Worm (Caenorhabditis elegans) whole organism, late embryonic: Measurements from ENCODE around the gene C37C3.9.

Experiments used
- C08G9.2 ChIP-seq: sonication (generic microtip); optimal IDR thresholded peaks from 2 replicates; lab custom pipeline; 2016; ENCODE audit warnings: mild to moderate bottlenecking, missing genetic modification characterization, moderate library complexity, missing compliant biosample characterization
- F13H6.1 ChIP-seq: sonication (generic microtip); optimal IDR thresholded peaks from 2 replicates; lab custom pipeline; 2016; ENCODE audit warnings: missing genetic modification characterization, missing compliant biosample characterization
- K02D7.2 ChIP-seq: sonication (generic microtip); optimal IDR thresholded peaks from 2 replicates; lab custom pipeline; 2017; ENCODE audit warnings: mild to moderate bottlenecking, missing genetic modification characterization, missing compliant biosample characterization
- T23F11.4 ChIP-seq: fragments of 200-800 bp; sonication (Bioruptor generic); optimal IDR thresholded peaks from 2 replicates; lab custom pipeline; 2018; ENCODE audit warnings: mild to moderate bottlenecking, missing genetic modification characterization, missing compliant biosample characterization
- Y22D7AL.16 ChIP-seq: sonication (generic microtip); optimal IDR thresholded peaks from 2 replicates; lab custom pipeline; 2016; ENCODE audit warnings: missing genetic modification characterization, missing compliant biosample characterization
- ahr-1 ChIP-seq: sonication (generic microtip); optimal IDR thresholded peaks from 2 replicates; lab custom pipeline; 2016; ENCODE audit warnings: missing genetic modification characterization, missing compliant biosample characterization
- ceh-14 ChIP-seq: sonication (generic microtip); optimal IDR thresholded peaks from 2 replicates; lab custom pipeline; 2016; ENCODE audit warnings: missing genotype, missing genetic modification characterization, missing compliant biosample characterization
- ceh-18 ChIP-seq: sonication (generic microtip); optimal IDR thresholded peaks from 2 replicates; lab custom pipeline; 2016; ENCODE audit warnings: missing genetic modification characterization, missing compliant biosample characterization
- ceh-19 ChIP-seq: fragments of 200-800 bp; sonication (Bioruptor generic); optimal IDR thresholded peaks from 2 replicates; lab custom pipeline; 2018; ENCODE audit warnings: mild to moderate bottlenecking, missing genetic modification characterization, missing compliant biosample characterization
- ceh-22 ChIP-seq: sonication (generic microtip); optimal IDR thresholded peaks from 2 replicates; lab custom pipeline; 2017; ENCODE audit warnings: missing biosample characterization, missing genetic modification characterization
- ceh-31 ChIP-seq: sonication (generic microtip); optimal IDR thresholded peaks from 2 replicates; lab custom pipeline; 2016; ENCODE audit warnings: missing genetic modification characterization, missing compliant biosample characterization
- ceh-34 ChIP-seq: sonication (generic microtip); optimal IDR thresholded peaks from 2 replicates; lab custom pipeline; 2016; ENCODE audit warnings: mild to moderate bottlenecking, missing genetic modification characterization, missing compliant biosample characterization
- ceh-48 ChIP-seq: sonication (generic microtip); optimal IDR thresholded peaks from 2 replicates; lab custom pipeline; 2016; ENCODE audit warnings: missing genetic modification characterization, inconsistent platforms, missing compliant biosample characterization
- ceh-9 ChIP-seq: sonication (generic microtip); optimal IDR thresholded peaks from 2 replicates; lab custom pipeline; 2016; ENCODE audit warnings: mild to moderate bottlenecking, missing genetic modification characterization, inconsistent platforms, missing compliant biosample characterization
- dve-1 ChIP-seq: sonication (generic microtip); optimal IDR thresholded peaks from 2 replicates; lab custom pipeline; 2017; ENCODE audit warnings: antibody characterized with exemption, mild to moderate bottlenecking, missing genetic modification characterization, missing compliant biosample characterization
- elt-4 ChIP-seq: sonication (generic microtip); optimal IDR thresholded peaks from 2 replicates; lab custom pipeline; 2016; ENCODE audit warnings: missing genetic modification characterization, missing compliant biosample characterization
- fax-1 ChIP-seq: sonication (generic microtip); optimal IDR thresholded peaks from 2 replicates; lab custom pipeline; 2016; ENCODE audit warnings: missing genotype, missing genetic modification characterization, missing compliant biosample characterization
- fkh-10 ChIP-seq: fragments of 150-350 bp; optimal IDR thresholded peaks from 2 replicates; lab custom pipeline; 2014; ENCODE audit warnings: missing biosample characterization, missing genetic modification reagents, missing genetic modification characterization
- fkh-6 ChIP-seq: sonication (generic microtip); optimal IDR thresholded peaks from 2 replicates; lab custom pipeline; 2016; ENCODE audit warnings: missing genetic modification characterization, missing compliant biosample characterization
- gmeb-2 ChIP-seq: sonication (generic microtip); optimal IDR thresholded peaks from 2 replicates; lab custom pipeline; 2016; ENCODE audit warnings: missing genetic modification characterization, inconsistent platforms, missing compliant biosample characterization
- hlh-15 ChIP-seq: sonication (generic microtip); optimal IDR thresholded peaks from 2 replicates; lab custom pipeline; 2016; ENCODE audit warnings: missing genetic modification characterization, missing compliant biosample characterization
- hlh-30 ChIP-seq: sonication (generic microtip); optimal IDR thresholded peaks from 2 replicates; lab custom pipeline; 2017; ENCODE audit warnings: antibody characterized with exemption, missing genetic modification characterization, missing compliant biosample characterization; ENCODE audit not compliant: insufficient read depth
- hlh-8 ChIP-seq: sonication (generic microtip); optimal IDR thresholded peaks from 2 replicates; lab custom pipeline; 2016; ENCODE audit warnings: missing genotype, missing genetic modification characterization, missing compliant biosample characterization
- madf-2 ChIP-seq: sonication (generic microtip); optimal IDR thresholded peaks from 2 replicates; lab custom pipeline; 2017; ENCODE audit warnings: missing genetic modification characterization, missing compliant biosample characterization
- nhr-11 ChIP-seq: fragments of 150-350 bp; optimal IDR thresholded peaks from 2 replicates; lab custom pipeline; 2014; ENCODE audit warnings: missing biosample characterization, missing genetic modification characterization
- nhr-232 ChIP-seq: sonication (generic microtip); optimal IDR thresholded peaks from 2 replicates; lab custom pipeline; 2016; ENCODE audit warnings: missing genetic modification characterization, missing compliant biosample characterization
- npax-4 ChIP-seq: sonication (generic microtip); optimal IDR thresholded peaks from 2 replicates; lab custom pipeline; 2016; ENCODE audit warnings: missing genetic modification characterization, missing compliant biosample characterization
- odd-2 ChIP-seq: sonication (generic microtip); optimal IDR thresholded peaks from 2 replicates; lab custom pipeline; 2017; ENCODE audit warnings: antibody characterized with exemption, mild to moderate bottlenecking, missing genetic modification characterization, missing compliant biosample characterization
- pag-3 ChIP-seq: sonication (generic microtip); optimal IDR thresholded peaks from 2 replicates; lab custom pipeline; 2016; ENCODE audit warnings: missing compliant biosample characterization, missing genetic modification characterization, borderline replicate concordance
- pat-9 ChIP-seq: fragments of 200-800 bp; sonication (Bioruptor generic); optimal IDR thresholded peaks from 2 replicates; lab custom pipeline; 2018; ENCODE audit warnings: mild to moderate bottlenecking, missing genetic modification characterization, moderate library complexity, missing compliant biosample characterization
- pha-2 ChIP-seq: sonication (generic microtip); optimal IDR thresholded peaks from 2 replicates; lab custom pipeline; 2017; ENCODE audit warnings: mild to moderate bottlenecking, missing genetic modification characterization, missing compliant biosample characterization
- pha-4 ChIP-seq: fragments of 150-350 bp; optimal IDR thresholded peaks from 2 replicates; lab custom pipeline; 2018; ENCODE audit warnings: missing biosample characterization, missing genetic modification reagents, missing genetic modification characterization
- pros-1 ChIP-seq: fragments of 150-350 bp; optimal IDR thresholded peaks from 2 replicates; lab custom pipeline; 2014; ENCODE audit warnings: missing biosample characterization, missing genetic modification reagents, missing genetic modification characterization
- ref-2 ChIP-seq: sonication (generic microtip); optimal IDR thresholded peaks from 2 replicates; lab custom pipeline; 2016; ENCODE audit warnings: missing genetic modification characterization, missing compliant biosample characterization
- sox-4 ChIP-seq: sonication (generic microtip); optimal IDR thresholded peaks from 2 replicates; lab custom pipeline; 2017; ENCODE audit warnings: mild to moderate bottlenecking, missing genetic modification characterization, inconsistent platforms, missing compliant biosample characterization
- syd-9 ChIP-seq: sonication (generic microtip); optimal IDR thresholded peaks from 2 replicates; lab custom pipeline; 2016; ENCODE audit warnings: mild to moderate bottlenecking, missing genetic modification characterization, moderate library complexity, missing compliant biosample characterization
- tbx-2 ChIP-seq: sonication (generic microtip); optimal IDR thresholded peaks from 2 replicates; lab custom pipeline; 2016; ENCODE audit warnings: missing genetic modification characterization, missing compliant biosample characterization
- ttx-3 ChIP-seq: sonication (generic microtip); optimal IDR thresholded peaks from 2 replicates; lab custom pipeline; 2016; ENCODE audit warnings: missing genetic modification reagents, missing genetic modification characterization, missing compliant biosample characterization
- unc-55 ChIP-seq: sonication (generic microtip); optimal IDR thresholded peaks from 2 replicates; lab custom pipeline; 2017; ENCODE audit warnings: missing biosample characterization, missing genetic modification reagents, missing genetic modification characterization
- unc-86 ChIP-seq: sonication (generic microtip); optimal IDR thresholded peaks from 2 replicates; lab custom pipeline; 2016; ENCODE audit warnings: missing genetic modification characterization, missing compliant biosample characterization
- zip-5 ChIP-seq: sonication (generic microtip); optimal IDR thresholded peaks from 2 replicates; lab custom pipeline; 2016; ENCODE audit warnings: missing genetic modification characterization, missing compliant biosample characterization

C37C3.9 gene

ce11 chrV:7808444-7808843 is 46.1 kb downstream of the C37C3.9 start:
- TF ChIP-seq pag-3 (tag; lab: Kevin White, UChicago) (no peak), ceh-14 (tag; lab: Kevin White, UChicago) (no peak), pha-4 (tag; lab: Kevin White, UChicago) (no peak), ceh-18 (no peak), tbx-2 (tag; lab: Kevin White, UChicago) (no peak), nhr-232 (tag; lab: Kevin White, UChicago) (no peak), unc-55 (GFP tag; lab: Kevin White, UChicago) (no peak), T23F11.4 (GFP tag; lab: Kevin White, UChicago) (no peak), odd-2 (tag; lab: Kevin White, UChicago) (no peak), ahr-1 (no peak), npax-4 (no peak), hlh-30 (no peak)

ce11 chrV:7806629-7807028 is 47.9 kb downstream of the C37C3.9 start:
- TF ChIP-seq fkh-10 (GFP tag; lab: Kevin White, UChicago) (no peak), C08G9.2 (no peak), ceh-48 (no peak), syd-9 (no peak), pros-1 (no peak), zip-5 (tag; lab: Kevin White, UChicago) (no peak), ref-2 (tag; lab: Kevin White, UChicago) (no peak), nhr-11 (tag; lab: Kevin White, UChicago) (no peak), pat-9 (tag; lab: Kevin White, UChicago) (no peak)

DNA sequence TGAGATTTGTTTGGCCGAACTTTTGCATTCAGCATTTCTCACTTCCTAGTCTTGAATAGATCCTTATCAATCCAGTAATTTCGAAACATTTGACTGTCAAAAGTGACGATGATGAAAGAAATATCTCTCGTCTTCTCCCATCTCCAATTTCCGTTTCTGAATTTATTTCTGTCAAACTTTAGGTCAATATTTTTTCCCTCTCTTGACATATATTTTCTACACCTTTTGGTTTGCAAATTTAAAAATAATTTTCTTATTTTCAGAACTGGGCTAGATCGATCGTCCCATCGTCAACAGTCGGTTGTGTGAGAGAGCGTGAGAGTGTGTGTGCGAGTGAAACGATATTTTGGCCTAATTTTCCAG is 49.7 kb downstream of the C37C3.9 start, which contains the start of gene xpo-1:
xpo-1 (plus strand) TSS at position 264 of the 363 bp plus-strand sequence.
- TF ChIP-seq pros-1: no peak
- TF ChIP-seq hlh-8 (tag; lab: Kevin White, UChicago): no peak
- no peak for TF ChIP-seq K02D7.2 (tag; lab: Kevin White, UChicago)
- no peak for TF ChIP-seq hlh-15 (tag; lab: Kevin White, UChicago)
- TF ChIP-seq pha-2: no peak
- no peak for TF ChIP-seq unc-55 (GFP tag; lab: Kevin White, UChicago)
- no peak for TF ChIP-seq fkh-6 (tag; lab: Kevin White, UChicago)

DNA sequence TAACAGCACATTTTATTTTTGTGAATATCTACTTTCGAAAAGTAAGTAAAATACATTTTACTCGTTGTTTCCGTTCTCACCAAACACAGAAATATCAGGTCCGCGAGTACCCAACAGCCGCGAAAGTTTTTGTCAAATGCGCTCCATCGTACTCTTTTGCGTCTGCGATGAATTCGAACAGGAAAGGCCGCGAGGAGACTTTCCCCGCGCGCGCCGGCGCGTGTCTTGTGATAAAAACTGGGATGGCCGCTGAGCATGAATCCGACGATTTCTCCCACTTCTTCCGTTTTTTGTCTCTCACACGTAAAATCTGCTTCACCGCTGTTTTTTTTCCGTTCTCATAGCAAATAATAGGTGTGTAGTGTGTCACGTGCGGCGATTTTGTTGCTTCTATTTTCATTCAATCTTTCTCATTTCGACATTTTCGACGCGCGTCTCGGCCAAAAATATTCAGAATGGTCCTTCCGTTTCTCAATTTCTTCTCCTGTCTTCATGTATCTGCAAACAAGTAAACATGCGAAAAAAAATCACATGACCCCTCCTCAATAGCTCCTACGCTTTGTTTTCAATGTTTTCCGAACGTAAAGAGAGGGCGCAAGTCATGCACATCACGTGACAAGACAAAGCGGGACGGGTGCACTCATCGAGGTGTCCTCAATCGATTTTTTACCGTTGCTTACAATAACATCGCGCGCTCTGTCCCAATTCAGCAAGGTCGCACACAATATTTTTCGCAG is 50.3 kb downstream of the C37C3.9 start, which contains the start of gene uvs-1:
uvs-1 (minus strand) TSS at position 145 of the 737 bp plus-strand sequence.
- no peak for TF ChIP-seq F13H6.1 (tag; lab: Kevin White, UChicago)
- TF ChIP-seq Y22D7AL.16 (tag; lab: Kevin White, UChicago): no peak
- no peak for TF ChIP-seq fkh-6 (tag; lab: Kevin White, UChicago)
- no peak for TF ChIP-seq madf-2 (tag; lab: Kevin White, UChicago)
- peak; percentile 60 for TF ChIP-seq tbx-2 (tag; lab: Kevin White, UChicago)
- TF ChIP-seq ceh-34: peak; percentile 1
- TF ChIP-seq ceh-31 (tag; lab: Kevin White, UChicago): peak; percentile 41
- TF ChIP-seq ceh-22 (tag; lab: Kevin White, UChicago): no peak
- peak; percentile 13 for TF ChIP-seq pha-2
- peak; percentile 94 for TF ChIP-seq hlh-30

DNA sequence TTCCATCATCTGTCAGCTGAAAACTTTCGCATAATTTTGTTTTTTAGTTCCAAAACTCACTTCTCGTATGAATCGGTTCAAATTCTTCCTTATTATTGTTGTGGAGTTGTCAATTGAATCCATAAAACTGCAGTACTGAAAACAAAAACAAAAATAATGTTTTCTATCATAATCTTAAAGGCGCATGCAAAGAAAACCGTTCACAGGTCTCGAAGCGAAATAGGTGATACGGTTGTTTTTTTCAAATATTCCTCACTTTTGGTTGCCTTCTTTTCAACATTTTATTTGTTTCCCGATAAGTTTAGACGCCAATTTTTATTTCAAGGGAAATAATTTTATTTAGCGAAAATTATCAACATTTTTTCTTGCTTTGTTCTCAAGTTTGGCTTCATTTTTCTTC is 50.9 kb downstream of the C37C3.9 start:
- no peak for TF ChIP-seq ttx-3
- no peak for TF ChIP-seq elt-4 (tag; lab: Kevin White, UChicago)
- no peak for TF ChIP-seq unc-55 (GFP tag; lab: Kevin White, UChicago)
- no peak for TF ChIP-seq ceh-19
- no peak for TF ChIP-seq sox-4 (tag; lab: Kevin White, UChicago)
- TF ChIP-seq ceh-31 (tag; lab: Kevin White, UChicago): no peak
- TF ChIP-seq ceh-18: no peak
- TF ChIP-seq fax-1: no peak
- TF ChIP-seq ceh-9 (tag; lab: Kevin White, UChicago): no peak
- TF ChIP-seq odd-2 (tag; lab: Kevin White, UChicago): no peak
- TF ChIP-seq Y22D7AL.16 (tag; lab: Kevin White, UChicago): no peak
- no peak for TF ChIP-seq zip-5 (tag; lab: Kevin White, UChicago)
- no peak for TF ChIP-seq dve-1 (tag; lab: Kevin White, UChicago)
- TF ChIP-seq unc-86: no peak
- no peak for TF ChIP-seq ceh-14 (tag; lab: Kevin White, UChicago)
- TF ChIP-seq ceh-22 (tag; lab: Kevin White, UChicago): no peak
- TF ChIP-seq gmeb-2 (tag; lab: Kevin White, UChicago): no peak
